Fruit fly (Drosophila melanogaster) whole organism, wandering third instar larva: Measurements from ENCODE around the gene CG8861.

Source experiments
- Abd-B ChIP-seq: fragments of >200 bp; optimal IDR thresholded peaks from 2 replicates; lab custom pipeline; 2017; ENCODE audit warnings: missing biosample characterization, missing genetic modification characterization
- CG9705 ChIP-seq: fragments of 200-800 bp; sonication (Bioruptor generic); optimal IDR thresholded peaks from 2 replicates; lab custom pipeline; 2018; ENCODE audit warnings: missing biosample characterization, mild to moderate bottlenecking, missing genetic modification characterization
- Dfd ChIP-seq: fragments of >200 bp; optimal IDR thresholded peaks from 2 replicates; lab custom pipeline; 2017; ENCODE audit warnings: missing biosample characterization, missing genetic modification characterization
- Hr78 ChIP-seq: fragments of >200 bp; optimal IDR thresholded peaks from 2 replicates; lab custom pipeline; 2017; ENCODE audit warnings: missing biosample characterization, missing genetic modification characterization
- br ChIP-seq: fragments of 200-800 bp; sonication (Bioruptor generic); optimal IDR thresholded peaks from 2 replicates; lab custom pipeline; 2016; ENCODE audit warnings: missing biosample characterization, missing genetic modification characterization
- h ChIP-seq: fragments of 200-800 bp; sonication (Bioruptor generic); optimal IDR thresholded peaks from 3 replicates; lab custom pipeline; 2016; ENCODE audit warnings: missing biosample characterization, mild to moderate bottlenecking, missing genetic modification characterization
- pan ChIP-seq: fragments of >200 bp; optimal IDR thresholded peaks from 2 replicates; lab custom pipeline; 2017
- tai ChIP-seq: sonication (Bioruptor generic); optimal IDR thresholded peaks from 2 replicates; lab custom pipeline; 2016; ENCODE audit warnings: missing biosample characterization, missing genetic modification characterization
- usp ChIP-seq: fragments of >200 bp; optimal IDR thresholded peaks from 2 replicates; lab custom pipeline; 2017; ENCODE audit warnings: missing biosample characterization, missing genetic modification characterization
- woc ChIP-seq: sonication (Bioruptor generic); optimal IDR thresholded peaks from 2 replicates; lab custom pipeline; 2016; ENCODE audit warnings: missing biosample characterization, mild to moderate bottlenecking, missing genetic modification characterization

- no peak for TF ChIP-seq Abd-B (GFP tag; lab: Kevin White, UChicago)
- TF ChIP-seq pan = no peak
- TF ChIP-seq woc (GFP tag; lab: Kevin White, UChicago) = no peak
- TF ChIP-seq usp (GFP tag; lab: Kevin White, UChicago) = no peak
- no peak for TF ChIP-seq tai (GFP tag; lab: Kevin White, UChicago)
- TF ChIP-seq Hr78 (GFP tag; lab: Kevin White, UChicago) = no peak
- no peak for TF ChIP-seq br (GFP tag; lab: Kevin White, UChicago)
- TF ChIP-seq h (GFP tag; lab: Kevin White, UChicago) = no peak
- no peak for TF ChIP-seq Dfd (GFP tag; lab: Kevin White, UChicago)
- no peak for TF ChIP-seq CG9705 (GFP tag; lab: Kevin White, UChicago)
Observed at dm6 chr3R:9266765-9267164, 61.5 kb downstream of the CG8861 start, which contains the start of the genes TrpRS and Vps16A.
